Worm (Caenorhabditis elegans): ENCODE data around the gene F54B3.4.

F54B3.4 gene

ce11 chrII:10271093-10271492, at the start of gene F54B3.4:
TSS of gene F54B3.4 (minus strand) at chrII:10271193.
- TF ChIP-seq unc-62 (GFP tag; optimal IDR thresholded peaks at IDR 0.05), result no peak

- TF ChIP-seq unc-62 (GFP tag; optimal IDR thresholded peaks at IDR 0.05), result no peak
Measured at ce11 chrII:10317007-10317406, 46.0 kb upstream of the F54B3.4 start, which contains the start of gene M02G9.4. TSS of gene M02G9.4 (plus strand) at chrII:10317307.

ce11 chrII:10316119-10316518, 45.1 kb upstream of the F54B3.4 start, which contains the start of gene gcy-5:
TSS of gene gcy-5 (minus strand) at chrII:10316219.
- TF ChIP-seq unc-62 (GFP tag; optimal IDR thresholded peaks at IDR 0.05), result no peak

ce11 chrII:10315252-10315651, 44.3 kb upstream of the F54B3.4 start, which contains the start of gene idpp-8:
TSS of gene idpp-8 (plus strand) at chrII:10315552.
- TF ChIP-seq unc-62 (GFP tag; optimal IDR thresholded peaks at IDR 0.05), result no peak

- no peak for TF ChIP-seq unc-62 (GFP tag; optimal IDR thresholded peaks at IDR 0.05)
Measured at ce11 chrII:10311973-10312372, 41.0 kb upstream of the F54B3.4 start, which contains the start of gene srlf-34. TSS of gene srlf-34 (plus strand) at chrII:10312293.

- TF ChIP-seq unc-62 (GFP tag; optimal IDR thresholded peaks at IDR 0.05), result no peak
Measured at ce11 chrII:10309337-10309736, 38.3 kb upstream of the F54B3.4 start, which contains the start of gene ZK970.8. TSS of gene ZK970.8 (plus strand) at chrII:10309637.

ce11 chrII:10308726-10309125, 37.7 kb upstream of the F54B3.4 start, which contains the start of gene gcy-4:
TSS of gene gcy-4 (minus strand) at chrII:10308826.
- no peak for TF ChIP-seq unc-62 (GFP tag; optimal IDR thresholded peaks at IDR 0.05)

- no peak for TF ChIP-seq unc-62 (GFP tag; optimal IDR thresholded peaks at IDR 0.05)
Measured at ce11 chrII:10303663-10304115, 32.7 kb upstream of the F54B3.4 start, which contains the start of gene vha-9. TSS of gene vha-9 (minus strand) at chrII:10303713.

ce11 chrII:10302646-10303045, 31.7 kb upstream of the F54B3.4 start, which contains the start of gene clpp-1:
TSS of gene clpp-1 (minus strand) at chrII:10302842.
- TF ChIP-seq unc-62 (GFP tag; optimal IDR thresholded peaks at IDR 0.05), result no peak

- no peak for TF ChIP-seq unc-62 (GFP tag; optimal IDR thresholded peaks at IDR 0.05)
Measured at ce11 chrII:10300954-10301353, 30.0 kb upstream of the F54B3.4 start, which contains the start of gene mdt-22. TSS of gene mdt-22 (plus strand) at chrII:10301216.

- TF ChIP-seq unc-62 (GFP tag; optimal IDR thresholded peaks at IDR 0.05), result no peak
Measured at ce11 chrII:10300082-10300749, 29.2 kb upstream of the F54B3.4 start, which contains the start of gene nep-26. TSS of gene nep-26 (minus strand) at chrII:10300132.

ce11 chrII:10294262-10294661, 23.3 kb upstream of the F54B3.4 start:
- TF ChIP-seq unc-62 (GFP tag; optimal IDR thresholded peaks at IDR 0.05), result no peak

- TF ChIP-seq unc-62 (GFP tag; optimal IDR thresholded peaks at IDR 0.05), result no peak
Measured at ce11 chrII:10288926-10289325, 17.9 kb upstream of the F54B3.4 start.

ce11 chrII:10284991-10285390, 14.0 kb upstream of the F54B3.4 start:
- no peak for TF ChIP-seq unc-62 (GFP tag; optimal IDR thresholded peaks at IDR 0.05)

- TF ChIP-seq unc-62 (GFP tag; optimal IDR thresholded peaks at IDR 0.05), result no peak
Measured at ce11 chrII:10283145-10283544, 12.2 kb upstream of the F54B3.4 start.

ce11 chrII:10281674-10282073, 10.7 kb upstream of the F54B3.4 start:
- TF ChIP-seq unc-62 (GFP tag; optimal IDR thresholded peaks at IDR 0.05), result no peak

ce11 chrII:10279561-10279960, 8.6 kb upstream of the F54B3.4 start, which contains the start of gene ZK971.1:
TSS of gene ZK971.1 (minus strand) at chrII:10279661.
- TF ChIP-seq unc-62 (GFP tag; optimal IDR thresholded peaks at IDR 0.05), result no peak
